Worm (Caenorhabditis elegans) whole organism, L1 larva: ENCODE data around the gene acs-14.

Experiments
- C04F5.9 ChIP-seq: sonication (generic microtip); optimal IDR thresholded peaks from 2 replicates; lab custom pipeline; 2016; ENCODE audit warnings: missing genetic modification characterization, missing compliant biosample characterization
- C34B4.2 ChIP-seq: sonication (generic microtip); optimal IDR thresholded peaks from 2 replicates; lab custom pipeline; 2017; ENCODE audit warnings: mild to moderate bottlenecking, missing genetic modification characterization, missing compliant biosample characterization
- F16B12.6 ChIP-seq: fragments of 150-350 bp; optimal IDR thresholded peaks from 2 replicates; lab custom pipeline; 2014; ENCODE audit warnings: missing biosample characterization, missing genetic modification characterization
- alr-1 ChIP-seq: fragments of 200-800 bp; sonication (Bioruptor generic); optimal IDR thresholded peaks from 2 replicates; lab custom pipeline; 2018; ENCODE audit warnings: borderline replicate concordance, mild to moderate bottlenecking, missing genetic modification characterization, missing compliant biosample characterization
- aly-2 ChIP-seq: fragments of 150-350 bp; optimal IDR thresholded peaks from 2 replicates; lab custom pipeline; 2014; ENCODE audit warnings: missing biosample characterization, missing genetic modification characterization
- ceh-63 ChIP-seq: fragments of 200-800 bp; sonication (Bioruptor generic); optimal IDR thresholded peaks from 2 replicates; lab custom pipeline; 2018; ENCODE audit warnings: mild to moderate bottlenecking, missing genetic modification characterization, missing compliant biosample characterization
- ceh-8 ChIP-seq: fragments of 200-800 bp; sonication (Bioruptor generic); optimal IDR thresholded peaks from 2 replicates; lab custom pipeline; 2018; ENCODE audit warnings: mild to moderate bottlenecking, missing genetic modification characterization, moderate library complexity, missing compliant biosample characterization
- ceh-82 ChIP-seq, 3 experiments: fragments of 150-350 bp in 1 of 3; sonication (generic microtip) in 2 of 3; optimal IDR thresholded peaks; 2 replicates each; lab custom pipeline; 2014 to 2017; ENCODE audit warnings: missing biosample characterization in 3 of 3, missing genetic modification characterization in 3 of 3
- ceh-90 ChIP-seq: sonication (generic microtip); optimal IDR thresholded peaks from 2 replicates; lab custom pipeline; 2016; ENCODE audit warnings: missing genetic modification characterization, missing compliant biosample characterization
- dpl-1 ChIP-seq, 3 experiments: fragments of 150-350 bp in 2 of 3; sonication (generic microtip) in 1 of 3; optimal IDR thresholded peaks; 2 replicates each; lab custom pipeline; 2014 to 2017; ENCODE audit warnings: missing biosample characterization in 3 of 3, missing genetic modification characterization in 3 of 3, missing genetic modification reagents in 3 of 3
- dsc-1 ChIP-seq: sonication (generic microtip); optimal IDR thresholded peaks from 2 replicates; lab custom pipeline; 2016; ENCODE audit warnings: mild to moderate bottlenecking, missing genetic modification characterization, missing compliant biosample characterization
- efl-1 ChIP-seq, 4 experiments: fragments of 150-350 bp; optimal IDR thresholded peaks in 3 of 4; peaks in 1 of 4; 1 replicate in 1 of 4; 2 replicates in 3 of 4; lab custom pipeline; 2014; ENCODE audit warnings: missing biosample characterization in 2 of 4, missing genetic modification characterization in 2 of 4, missing genetic modification reagents in 2 of 4
- efl-3 ChIP-seq: fragments of 200-800 bp; sonication (Bioruptor generic); optimal IDR thresholded peaks from 2 replicates; lab custom pipeline; 2018; ENCODE audit warnings: mild to moderate bottlenecking, missing genetic modification characterization, missing compliant biosample characterization
- grh-1 ChIP-seq: fragments of 200-800 bp; sonication (Bioruptor generic); IDR thresholded peaks from 2 replicates; pipeline ENCODE4 v1.3.6; 2022; ENCODE audit warnings: missing genetic modification reagents, missing genetic modification characterization, missing compliant biosample characterization
- irx-1 ChIP-seq: sonication (generic microtip); optimal IDR thresholded peaks from 2 replicates; lab custom pipeline; 2016; ENCODE audit warnings: missing genetic modification characterization, missing compliant biosample characterization
- lin-13 ChIP-seq: fragments of 150-350 bp; optimal IDR thresholded peaks from 2 replicates; lab custom pipeline; 2014; ENCODE audit warnings: missing biosample characterization, missing genetic modification reagents, missing genetic modification characterization
- lin-14 ChIP-seq: fragments of 200-800 bp; sonication (Bioruptor generic); optimal IDR thresholded peaks from 2 replicates; lab custom pipeline; 2018; ENCODE audit warnings: mild to moderate bottlenecking, missing genetic modification characterization, moderate library complexity, missing compliant biosample characterization
- lin-15B ChIP-seq: fragments of 150-350 bp; sonication (generic microtip); optimal IDR thresholded peaks from 3 replicates; lab custom pipeline; 2014; ENCODE audit warnings: missing biosample characterization, missing genetic modification characterization
- lin-35 ChIP-seq, 2 experiments: fragments of 150-350 bp; optimal IDR thresholded peaks; 2 replicates each; lab custom pipeline; 2014; ENCODE audit warnings: missing biosample characterization in 2 of 2, missing genetic modification characterization in 2 of 2, missing genetic modification reagents in 2 of 2
- lsy-2 ChIP-seq, 2 experiments: fragments of 150-350 bp; optimal IDR thresholded peaks; 2 replicates each; lab custom pipeline; 2014; ENCODE audit warnings: missing biosample characterization in 2 of 2, missing genetic modification characterization in 2 of 2
- mep-1 ChIP-seq: fragments of 150-350 bp; optimal IDR thresholded peaks from 2 replicates; lab custom pipeline; 2014; ENCODE audit warnings: missing biosample characterization, missing genetic modification characterization
- nhr-11 ChIP-seq: fragments of 150-350 bp; optimal IDR thresholded peaks from 2 replicates; lab custom pipeline; 2014; ENCODE audit warnings: missing biosample characterization, missing genetic modification characterization
- nhr-20 ChIP-seq: sonication (generic microtip); optimal IDR thresholded peaks from 2 replicates; lab custom pipeline; 2016; ENCODE audit warnings: mild to moderate bottlenecking, missing genetic modification characterization, missing compliant biosample characterization
- nhr-237 ChIP-seq: fragments of 150-350 bp; optimal IDR thresholded peaks from 2 replicates; lab custom pipeline; 2014; ENCODE audit warnings: missing biosample characterization, missing genetic modification characterization
- nhr-71 ChIP-seq: sonication (generic microtip); optimal IDR thresholded peaks from 2 replicates; lab custom pipeline; 2016; ENCODE audit warnings: mild to moderate bottlenecking, missing genetic modification characterization, moderate library complexity, missing compliant biosample characterization
- nhr-76 ChIP-seq: sonication (generic microtip); optimal IDR thresholded peaks from 2 replicates; lab custom pipeline; 2017; ENCODE audit warnings: missing biosample characterization, missing genetic modification characterization
- nhr-84 ChIP-seq: sonication (generic microtip); optimal IDR thresholded peaks from 2 replicates; lab custom pipeline; 2017; ENCODE audit warnings: missing biosample characterization, missing genetic modification characterization
- nhr-85 ChIP-seq: sonication (generic microtip); peaks from one replicate; lab custom pipeline; 2016; ENCODE audit warnings: missing genetic modification characterization, inconsistent platforms, missing compliant biosample characterization
- nhr-90 ChIP-seq: sonication (generic microtip); optimal IDR thresholded peaks from 2 replicates; lab custom pipeline; 2016; ENCODE audit warnings: mild to moderate bottlenecking, missing genetic modification characterization, missing compliant biosample characterization; ENCODE audit not compliant: poor library complexity
- pag-3 ChIP-seq: sonication (generic microtip); optimal IDR thresholded peaks from 2 replicates; lab custom pipeline; 2017; ENCODE audit warnings: missing genetic modification characterization, mild to moderate bottlenecking, missing compliant biosample characterization, antibody characterized with exemption, borderline replicate concordance; ENCODE audit not compliant: insufficient read depth
- pqm-1 ChIP-seq: sonication (generic microtip); optimal IDR thresholded peaks from 3 replicates; lab custom pipeline; 2017; ENCODE audit warnings: missing biosample characterization, missing genetic modification characterization
- rnt-1 ChIP-seq: sonication (generic microtip); optimal IDR thresholded peaks from 2 replicates; lab custom pipeline; 2016; ENCODE audit warnings: mild to moderate bottlenecking, missing genetic modification characterization, moderate library complexity, missing compliant biosample characterization
- snu-23 ChIP-seq: sonication (generic microtip); optimal IDR thresholded peaks from 2 replicates; lab custom pipeline; 2016; ENCODE audit warnings: missing genetic modification characterization, missing compliant biosample characterization
- sptf-1 ChIP-seq: fragments of 150-350 bp; optimal IDR thresholded peaks from 2 replicates; lab custom pipeline; 2014; ENCODE audit warnings: missing biosample characterization, missing genetic modification characterization
- sup-37 ChIP-seq: fragments of 200-800 bp; sonication (Bioruptor generic); optimal IDR thresholded peaks from 2 replicates; lab custom pipeline; 2018; ENCODE audit warnings: mild to moderate bottlenecking, missing genetic modification characterization, missing compliant biosample characterization
- unc-62 ChIP-seq: fragments of 150-350 bp; optimal IDR thresholded peaks from 2 replicates; lab custom pipeline; 2014; ENCODE audit warnings: missing biosample characterization, missing genetic modification reagents, missing genetic modification characterization
- unc-98 ChIP-seq: fragments of 200-800 bp; sonication (Bioruptor generic); IDR thresholded peaks from 2 replicates; pipeline ENCODE4 v1.3.6; 2022; ENCODE audit warnings: missing genetic modification characterization, missing compliant biosample characterization
- xbp-1 ChIP-seq: sonication (generic microtip); optimal IDR thresholded peaks from 2 replicates; lab custom pipeline; 2016; ENCODE audit warnings: missing genetic modification characterization, missing compliant biosample characterization
- zip-4 ChIP-seq: fragments of 200-800 bp; sonication (Bioruptor generic); optimal IDR thresholded peaks from 2 replicates; lab custom pipeline; 2018; ENCODE audit warnings: mild to moderate bottlenecking, missing genetic modification characterization, moderate library complexity, missing compliant biosample characterization
- ztf-11 ChIP-seq, 2 experiments: sonication (generic microtip); optimal IDR thresholded peaks; 2 replicates each; lab custom pipeline; 2016 to 2017; ENCODE audit warnings: missing genetic modification characterization in 2 of 2, missing biosample characterization in 1 of 2, missing compliant biosample characterization in 1 of 2

acs-14 gene

ce11 chrV:9545238-9545709, 37.3 kb downstream of the acs-14 start, which contains the start of the genes his-35 and his-41 (continued):
- peak; percentile 28 for TF ChIP-seq F16B12.6 (tag; lab: Kevin White, UChicago)
- no peak for TF ChIP-seq aly-2 (tag; lab: Kevin White, UChicago)
- TF ChIP-seq zip-4 (GFP tag; lab: Kevin White, UChicago): peak; percentile 42
- peak in 1 of 2 experiments; percentile 43 for TF ChIP-seq ztf-11 (tag; optimal IDR thresholded peaks at IDR 0.05; lab: Kevin White, UChicago)
- no peak for TF ChIP-seq C04F5.9
- peak; percentile 74 for TF ChIP-seq xbp-1
- TF ChIP-seq sup-37: peak; percentile 16
- no peak for TF ChIP-seq ceh-90 (tag; lab: Kevin White, UChicago)
- peak; percentile 83 for TF ChIP-seq nhr-71 (tag; lab: Kevin White, UChicago)
- TF ChIP-seq nhr-11 (tag; lab: Kevin White, UChicago): no peak
- TF ChIP-seq ceh-8: no peak
- TF ChIP-seq pag-3 (tag; lab: Kevin White, UChicago): no peak
- TF ChIP-seq nhr-90 (tag; lab: Kevin White, UChicago): peak; percentile 45
- no peak for TF ChIP-seq sptf-1 (tag; lab: Kevin White, UChicago)
- peak; percentile 42 for TF ChIP-seq rnt-1 (tag; lab: Kevin White, UChicago)
- no peak for TF ChIP-seq nhr-84 (tag; lab: Kevin White, UChicago)
- peak; percentile 83 for TF ChIP-seq dsc-1 (tag; lab: Kevin White, UChicago)
- TF ChIP-seq irx-1 (tag; lab: Kevin White, UChicago): peak; percentile 55
- no peak for TF ChIP-seq alr-1 (tag; lab: Kevin White, UChicago)
- TF ChIP-seq efl-3 (GFP tag; lab: Kevin White, UChicago): no peak
- TF ChIP-seq dpl-1 (GFP tag; optimal IDR thresholded peaks at IDR 0.05; lab: Kevin White, UChicago): peak; percentile 9 to 45 (median 43)
- TF ChIP-seq ceh-82 (tag; optimal IDR thresholded peaks at IDR 0.05; lab: Kevin White, UChicago): peak; percentile 41 to 57 (median 54)
- no peak for TF ChIP-seq lin-13
- TF ChIP-seq C34B4.2 (tag; lab: Kevin White, UChicago): no peak
- TF ChIP-seq mep-1 (tag; lab: Kevin White, UChicago): peak; percentile 32
- TF ChIP-seq ceh-63 (GFP tag; lab: Kevin White, UChicago): no peak
- no peak for TF ChIP-seq pqm-1 (tag; lab: Kevin White, UChicago)
- no peak for TF ChIP-seq nhr-237 (tag; lab: Kevin White, UChicago)
- peak; percentile 75 for TF ChIP-seq snu-23
- no peak for TF ChIP-seq unc-62 (GFP tag; lab: Kevin White, UChicago)
- TF ChIP-seq grh-1: 0 out of 2 replicates have a peak, but pooled peaks have one; percentile 14

ce11 chrV:9546042-9546581, 38.2 kb downstream of the acs-14 start, which contains the start of gene C50F4.6:
C50F4.6 (plus strand) TSS chrV:9546092.
- TF ChIP-seq mep-1 (tag; lab: Kevin White, UChicago) (peak; percentile 1), lin-14 (GFP tag; lab: Kevin White, UChicago) (no peak), lsy-2 (tag; optimal IDR thresholded peaks at IDR 0.05; lab: Kevin White, UChicago) (peak in 1 of 2 experiments; percentile 27), efl-1 (optimal IDR thresholded peaks at IDR 0.05; lab: Kevin White, UChicago) (no peak), efl-1 (GFP tag; optimal IDR thresholded peaks at IDR 0.05 in 1 of 2; lab: Kevin White, UChicago) (peak in 1 of 2 experiments; percentile 80), nhr-85 (peak; percentile 50), nhr-20 (tag; lab: Kevin White, UChicago) (no peak), unc-98 (GFP tag; lab: Robert Waterston, UW) (no peak), nhr-76 (tag; lab: Kevin White, UChicago) (no peak), lin-35 (GFP tag; optimal IDR thresholded peaks at IDR 0.05; lab: Kevin White, UChicago) (no peak), lin-15B (no peak), ceh-8 (no peak)
